Worm (Caenorhabditis elegans): Measurements from ENCODE around the gene ric-4.
A peak's percentile ranks its signal among the peaks of the same experiment; 100 is the strongest.

ric-4 gene

ce11 chrV:10246443-10246885, 23.6 kb downstream of the ric-4 start (continued):
- TF ChIP-seq vab-15 (tag; optimal IDR thresholded peaks at IDR 0.05) (no peak), irx-1 (tag; optimal IDR thresholded peaks at IDR 0.05) (peak; percentile 20), unc-98 (GFP tag; IDR thresholded peaks at IDR 0.05) (no peak), nhr-47 (tag; optimal IDR thresholded peaks at IDR 0.05) (peak; percentile 78), zag-1 (tag; optimal IDR thresholded peaks at IDR 0.05) (no peak), F16B12.6 (tag; optimal IDR thresholded peaks at IDR 0.05) (no peak), ceh-63 (GFP tag; optimal IDR thresholded peaks at IDR 0.05) (no peak), unc-86 (tag; optimal IDR thresholded peaks at IDR 0.05) (peak; percentile 69), jun-1 (tag; optimal IDR thresholded peaks at IDR 0.05) (no peak), hlh-17 (GFP tag; optimal IDR thresholded peaks at IDR 0.05; ENCODE audit: borderline replicate concordance) (no peak), unc-62 (GFP tag; optimal IDR thresholded peaks at IDR 0.05) (no peak), mab-9 (GFP tag; IDR thresholded peaks at IDR 0.05) (0 out of 2 replicates have a peak, but pooled peaks have one; percentile 51), efl-3 (GFP tag; optimal IDR thresholded peaks at IDR 0.05) (no peak), hlh-4 (tag; optimal IDR thresholded peaks at IDR 0.05) (no peak), ces-1 (GFP tag; optimal IDR thresholded peaks at IDR 0.05) (no peak), fkh-10 (GFP tag; optimal IDR thresholded peaks at IDR 0.05) (peak; percentile 16), isw-1 (GFP tag; IDR thresholded peaks at IDR 0.05) (no peak; the same call in 1 of the 2 replicates), C16A3.4 (tag; optimal IDR thresholded peaks at IDR 0.05) (peak; percentile 56), aly-2 (tag; optimal IDR thresholded peaks at IDR 0.05) (no peak), lsy-2 (tag; optimal IDR thresholded peaks at IDR 0.05) (peak; percentile 53 to 57), aha-1 (tag; optimal IDR thresholded peaks at IDR 0.05) (no peak), nhr-19 (GFP tag; conservative IDR thresholded peaks at IDR 0.05) (peak; percentile 37), pag-3 (tag; optimal IDR thresholded peaks at IDR 0.05; ENCODE audit: borderline replicate concordance, insufficient read depth) (no peak), nhr-237 (tag; optimal IDR thresholded peaks at IDR 0.05) (no peak), dpl-1 (GFP tag; optimal IDR thresholded peaks at IDR 0.05) (peak; percentile 34 to 65 (median 44)), lin-39 (tag; optimal IDR thresholded peaks at IDR 0.05) (no peak), mef-2 (tag; optimal IDR thresholded peaks at IDR 0.05) (no peak), nhr-84 (tag; optimal IDR thresholded peaks at IDR 0.05) (no peak), nhr-20 (tag; optimal IDR thresholded peaks at IDR 0.05) (peak; percentile 30), unc-30 (tag; optimal IDR thresholded peaks at IDR 0.05) (no peak), lin-15B (tag; optimal IDR thresholded peaks at IDR 0.05) (no peak), ceh-82 (tag; optimal IDR thresholded peaks at IDR 0.05) (peak in 2 of 3 experiments; percentile 20 to 26), Y116A8C.19 (tag; optimal IDR thresholded peaks at IDR 0.05; ENCODE audit: borderline replicate concordance) (no peak), hpl-2 (GFP tag; optimal IDR thresholded peaks at IDR 0.05) (no peak), nhr-11 (tag; optimal IDR thresholded peaks at IDR 0.05) (peak; percentile 31), unc-130 (tag; optimal IDR thresholded peaks at IDR 0.05) (peak; percentile 59), rnt-1 (tag; optimal IDR thresholded peaks at IDR 0.05) (no peak), elt-3 (tag; optimal IDR thresholded peaks at IDR 0.05) (no peak), swsn-7 (tag; optimal IDR thresholded peaks at IDR 0.05) (peak; percentile 42), C34B4.2 (tag; optimal IDR thresholded peaks at IDR 0.05) (no peak), ceh-88 (GFP tag; IDR thresholded peaks at IDR 0.05) (0 out of 2 replicates have a peak, but pooled peaks have one; percentile 48), lin-13 (GFP tag; optimal IDR thresholded peaks at IDR 0.05) (peak; percentile 13), tbx-2 (tag; optimal IDR thresholded peaks at IDR 0.05) (no peak), fkh-4 (tag; optimal IDR thresholded peaks at IDR 0.05; ENCODE audit: borderline replicate concordance) (peak; percentile 55), nhr-90 (tag; optimal IDR thresholded peaks at IDR 0.05; ENCODE audit: poor library complexity) (no peak), sup-37 (GFP tag; optimal IDR thresholded peaks at IDR 0.05) (no peak), sptf-1 (tag; optimal IDR thresholded peaks at IDR 0.05) (no peak), elt-2 (tag; optimal IDR thresholded peaks at IDR 0.05) (no peak), pqm-1 (tag; optimal IDR thresholded peaks at IDR 0.05) (no peak), ztf-4 (tag; optimal IDR thresholded peaks at IDR 0.05) (peak; percentile 41), snpc-4 (tag; optimal IDR thresholded peaks at IDR 0.05) (no peak), nhr-71 (tag; optimal IDR thresholded peaks at IDR 0.05) (peak; percentile 84), tlp-1 (tag; optimal IDR thresholded peaks at IDR 0.05) (no peak)

Data from whole organism, L1 larva.